Worm (Caenorhabditis elegans) whole organism, L3 larva: ENCODE measurements around the gene srz-83.

Source experiments
- R02D3.7 ChIP-seq: fragments of 150-350 bp; optimal IDR thresholded peaks from 2 replicates; lab custom pipeline; 2014; ENCODE audit warnings: missing biosample characterization, missing genetic modification characterization
- aly-2 ChIP-seq: fragments of 150-350 bp; optimal IDR thresholded peaks from 2 replicates; lab custom pipeline; 2014; ENCODE audit warnings: missing biosample characterization, missing genetic modification characterization
- ceh-16 ChIP-seq: sonication (generic microtip); optimal IDR thresholded peaks from 2 replicates; lab custom pipeline; 2017; ENCODE audit warnings: missing biosample characterization, missing genetic modification characterization
- ceh-28 ChIP-seq: fragments of 150-350 bp; optimal IDR thresholded peaks from 2 replicates; lab custom pipeline; 2014; ENCODE audit warnings: missing biosample characterization, missing genetic modification reagents, missing genetic modification characterization
- ceh-82 ChIP-seq: fragments of 150-350 bp; optimal IDR thresholded peaks from 2 replicates; lab custom pipeline; 2014; ENCODE audit warnings: missing biosample characterization, missing genetic modification characterization
- daf-12 ChIP-seq: fragments of 150-350 bp; optimal IDR thresholded peaks from 2 replicates; lab custom pipeline; 2014; ENCODE audit warnings: missing biosample characterization, missing genetic modification reagents, missing genetic modification characterization
- elt-1 ChIP-seq: fragments of 150-350 bp; optimal IDR thresholded peaks from 2 replicates; lab custom pipeline; 2014; ENCODE audit warnings: missing biosample characterization, missing genetic modification characterization
- elt-2 ChIP-seq: sonication (generic microtip); optimal IDR thresholded peaks from 2 replicates; lab custom pipeline; 2016; ENCODE audit warnings: missing genetic modification reagents, mild to moderate bottlenecking, missing genetic modification characterization, missing compliant biosample characterization
- elt-3 ChIP-seq, 3 experiments: fragments of 150-350 bp in 1 of 3; sonication (generic microtip) in 2 of 3; optimal IDR thresholded peaks; 2 replicates in 2 of 3; 4 replicates in 1 of 3; lab custom pipeline; 2014 to 2017; ENCODE audit warnings: missing biosample characterization in 3 of 3, missing genetic modification characterization in 3 of 3
- fkh-2 ChIP-seq: fragments of 150-350 bp; optimal IDR thresholded peaks from 2 replicates; lab custom pipeline; 2014; ENCODE audit warnings: missing biosample characterization, missing genetic modification reagents, missing genetic modification characterization
- hmg-11 ChIP-seq: sonication (generic microtip); optimal IDR thresholded peaks from 2 replicates; lab custom pipeline; 2016; ENCODE audit warnings: missing genetic modification characterization, missing compliant biosample characterization
- lin-15B ChIP-seq: fragments of 150-350 bp; optimal IDR thresholded peaks from 2 replicates; lab custom pipeline; 2014; ENCODE audit warnings: missing biosample characterization, missing genetic modification characterization
- lin-39 ChIP-seq: fragments of 150-350 bp; optimal IDR thresholded peaks from 2 replicates; lab custom pipeline; 2018; ENCODE audit warnings: missing biosample characterization, missing genetic modification reagents, missing genetic modification characterization
- lsy-12 ChIP-seq: sonication (generic microtip); optimal IDR thresholded peaks from 2 replicates; lab custom pipeline; 2016; ENCODE audit warnings: mild to moderate bottlenecking, missing genetic modification characterization, missing compliant biosample characterization
- mml-1 ChIP-seq: fragments of 150-350 bp; sonication (generic microtip); optimal IDR thresholded peaks from 3 replicates; lab custom pipeline; 2014; ENCODE audit warnings: missing biosample characterization, missing genetic modification characterization
- nfya-1 ChIP-seq: sonication (generic microtip); optimal IDR thresholded peaks from 2 replicates; lab custom pipeline; 2017; ENCODE audit warnings: missing genetic modification characterization, mild to moderate bottlenecking, missing compliant biosample characterization, antibody characterized with exemption, moderate library complexity; ENCODE audit not compliant: insufficient read depth
- nhr-23 ChIP-seq: fragments of 150-350 bp; optimal IDR thresholded peaks from 2 replicates; lab custom pipeline; 2014; ENCODE audit warnings: missing biosample characterization, missing genetic modification reagents, missing genetic modification characterization
- nhr-43 ChIP-seq: sonication (generic microtip); optimal IDR thresholded peaks from 2 replicates; lab custom pipeline; 2016; ENCODE audit warnings: mild to moderate bottlenecking, missing genetic modification characterization, missing compliant biosample characterization; ENCODE audit not compliant: poor library complexity, severe bottlenecking
- nhr-67 ChIP-seq: fragments of 150-350 bp; optimal IDR thresholded peaks from 2 replicates; lab custom pipeline; 2014; ENCODE audit warnings: missing biosample characterization, missing genetic modification characterization
- nhr-76 ChIP-seq: fragments of 150-350 bp; sonication (generic microtip); optimal IDR thresholded peaks from 5 replicates; lab custom pipeline; 2014; ENCODE audit warnings: missing biosample characterization, missing genetic modification characterization
- nhr-77 ChIP-seq: fragments of 150-350 bp; optimal IDR thresholded peaks from 2 replicates; lab custom pipeline; 2014; ENCODE audit warnings: missing biosample characterization, missing genetic modification characterization
- pha-4 ChIP-seq: fragments of 150-350 bp; optimal IDR thresholded peaks from 2 replicates; lab custom pipeline; 2014; ENCODE audit warnings: missing biosample characterization, missing genetic modification reagents, missing genetic modification characterization
- pqm-1 ChIP-seq: fragments of 150-350 bp; optimal IDR thresholded peaks from 2 replicates; lab custom pipeline; 2017; ENCODE audit warnings: missing biosample characterization, missing genetic modification characterization, inconsistent platforms
- sea-2 ChIP-seq: fragments of 150-350 bp; sonication (generic microtip); optimal IDR thresholded peaks from 4 replicates; lab custom pipeline; 2014; ENCODE audit warnings: missing biosample characterization, missing genetic modification reagents, missing genetic modification characterization
- snpc-4 ChIP-seq: fragments of 150-350 bp; optimal IDR thresholded peaks from 2 replicates; lab custom pipeline; 2014; ENCODE audit warnings: missing biosample characterization, missing genetic modification characterization
- tbx-2 ChIP-seq: sonication (generic microtip); optimal IDR thresholded peaks from 2 replicates; lab custom pipeline; 2016; ENCODE audit warnings: mild to moderate bottlenecking, missing genetic modification characterization, missing compliant biosample characterization
- unc-39 ChIP-seq: sonication (generic microtip); optimal IDR thresholded peaks from 4 replicates; lab custom pipeline; 2017; ENCODE audit warnings: missing biosample characterization, missing genetic modification characterization
- unc-62 ChIP-seq: fragments of 150-350 bp; sonication (generic microtip); optimal IDR thresholded peaks from 4 replicates; lab custom pipeline; 2014; ENCODE audit warnings: missing biosample characterization, missing genetic modification reagents, missing genetic modification characterization
- ztf-11 ChIP-seq: fragments of 150-350 bp; optimal IDR thresholded peaks from 2 replicates; lab custom pipeline; 2014; ENCODE audit warnings: missing biosample characterization, missing genetic modification characterization
- ztf-4 ChIP-seq: fragments of 150-350 bp; optimal IDR thresholded peaks from 2 replicates; lab custom pipeline; 2014; ENCODE audit warnings: missing biosample characterization, missing genetic modification characterization

The srz-83 gene

ce11 chrIV:3547500-3547899, 43.3 kb downstream of the srz-83 start, which contains the start of gene nstp-6:
nstp-6 (minus strand) TSS chrIV:3547600.
- no peak for TF ChIP-seq ztf-4 (tag; lab: Kevin White, UChicago)
- TF ChIP-seq nhr-23 (tag; lab: Kevin White, UChicago) = no peak
- no peak for TF ChIP-seq elt-3 (tag; optimal IDR thresholded peaks at IDR 0.05; lab: Kevin White, UChicago)
- TF ChIP-seq elt-2 = no peak
- TF ChIP-seq hmg-11 (tag; lab: Kevin White, UChicago) = no peak
- TF ChIP-seq ceh-82 (tag; lab: Kevin White, UChicago) = no peak
- TF ChIP-seq daf-12 (tag; lab: Kevin White, UChicago) = no peak
- no peak for TF ChIP-seq lin-39 (tag; lab: Kevin White, UChicago)

- no peak for TF ChIP-seq mml-1 (tag; lab: Kevin White, UChicago)
- no peak for TF ChIP-seq sea-2 (GFP tag; lab: Kevin White, UChicago)
- peak; percentile 73 for TF ChIP-seq pqm-1
- TF ChIP-seq fkh-2 (tag; lab: Kevin White, UChicago) = no peak
- TF ChIP-seq nhr-67 (tag; lab: Kevin White, UChicago) = no peak
- no peak for TF ChIP-seq ceh-28 (tag; lab: Kevin White, UChicago)
- no peak for TF ChIP-seq unc-39 (tag; lab: Kevin White, UChicago)
- TF ChIP-seq pha-4 (tag; lab: Kevin White, UChicago) = peak; percentile 92
- no peak for TF ChIP-seq aly-2 (tag; lab: Kevin White, UChicago)
- no peak for TF ChIP-seq lin-39 (tag; lab: Kevin White, UChicago)
- TF ChIP-seq elt-2 = peak; percentile 77
- TF ChIP-seq, all 47 proteins: peak for 3
Observed at ce11 chrIV:3548315-3548714, 44.1 kb downstream of the srz-83 start.

- peak; percentile 9 for TF ChIP-seq snpc-4 (tag; lab: Kevin White, UChicago)
- TF ChIP-seq ztf-4 (tag; lab: Kevin White, UChicago) = peak; percentile 4
- peak; percentile 33 for TF ChIP-seq elt-2
- no peak for TF ChIP-seq R02D3.7
- TF ChIP-seq hmg-11 (tag; lab: Kevin White, UChicago) = peak; percentile 95
- TF ChIP-seq mml-1 (tag; lab: Kevin White, UChicago) = no peak
- no peak for TF ChIP-seq elt-3 (tag; optimal IDR thresholded peaks at IDR 0.05; lab: Kevin White, UChicago)
- TF ChIP-seq lin-39 (tag; lab: Kevin White, UChicago) = peak; percentile 57
- TF ChIP-seq pqm-1 = peak; percentile 17
- TF ChIP-seq lin-15B (tag; lab: Kevin White, UChicago) = peak; percentile 27
- TF ChIP-seq nfya-1 (tag; lab: Kevin White, UChicago) = peak; percentile 47
- peak; percentile 75 for TF ChIP-seq nhr-43
- no peak for TF ChIP-seq fkh-2 (tag; lab: Kevin White, UChicago)
- peak; percentile 53 for TF ChIP-seq tbx-2
- peak; percentile 58 for TF ChIP-seq lsy-12 (tag; lab: Kevin White, UChicago)
- TF ChIP-seq ceh-16 (tag; lab: Kevin White, UChicago) = no peak
Observed at ce11 chrIV:3551777-3552462, 47.7 kb downstream of the srz-83 start.

ce11 chrIV:3552933-3553332, 48.7 kb downstream of the srz-83 start:
- TF ChIP-seq sea-2 (GFP tag; lab: Kevin White, UChicago) = no peak
- TF ChIP-seq nhr-77 (tag; lab: Kevin White, UChicago) = no peak
- no peak for TF ChIP-seq unc-62
- TF ChIP-seq daf-12 (tag; lab: Kevin White, UChicago) = no peak
- TF ChIP-seq nhr-76 (tag; lab: Kevin White, UChicago) = no peak
- no peak for TF ChIP-seq lin-15B (tag; lab: Kevin White, UChicago)
- no peak for TF ChIP-seq ztf-11 (tag; lab: Kevin White, UChicago)
- TF ChIP-seq elt-1 (tag; lab: Kevin White, UChicago) = no peak
- TF ChIP-seq, all 47 proteins: peak for 0
